Worm (Caenorhabditis elegans) whole organism, mixed stage, embryonic: ENCODE data around the gene gta-1.

ENCODE experiments used
- ceh-39 ChIP-seq: fragments of 150-350 bp; optimal IDR thresholded peaks from 2 replicates; lab custom pipeline; 2014; ENCODE audit warnings: missing biosample characterization, missing genetic modification characterization
- elt-1 ChIP-seq: sonication (generic microtip); optimal IDR thresholded peaks from 2 replicates; lab custom pipeline; 2017; ENCODE audit warnings: missing genetic modification characterization, mild to moderate bottlenecking, missing compliant biosample characterization, antibody characterized with exemption, moderate library complexity, borderline replicate concordance; ENCODE audit not compliant: insufficient read depth
- flh-1 ChIP-seq: fragments of 200-800 bp; sonication (Bioruptor generic); optimal IDR thresholded peaks from 2 replicates; lab custom pipeline; 2018; ENCODE audit warnings: mild to moderate bottlenecking, missing genetic modification characterization, moderate library complexity, missing compliant biosample characterization
- nhr-237 ChIP-seq: fragments of 150-350 bp; optimal IDR thresholded peaks from 2 replicates; lab custom pipeline; 2014; ENCODE audit warnings: missing biosample characterization, missing genetic modification characterization
- nhr-76 ChIP-seq: sonication (generic microtip); optimal IDR thresholded peaks from 2 replicates; lab custom pipeline; 2017; ENCODE audit warnings: missing biosample characterization, missing genetic modification characterization
- snpc-4 ChIP-seq: fragments of 150-350 bp; optimal IDR thresholded peaks from 2 replicates; lab custom pipeline; 2014; ENCODE audit warnings: missing biosample characterization, missing genetic modification characterization
- unc-120 ChIP-seq: sonication (generic microtip); optimal IDR thresholded peaks from 2 replicates; lab custom pipeline; 2017; ENCODE audit warnings: missing genetic modification characterization, missing compliant biosample characterization; ENCODE audit not compliant: poor library complexity, severe bottlenecking
- unc-62 ChIP-seq: fragments of 150-350 bp; optimal IDR thresholded peaks from 2 replicates; lab custom pipeline; 2014; ENCODE audit warnings: missing biosample characterization, missing genetic modification reagents, missing genetic modification characterization
- zip-8 ChIP-seq: fragments of 150-350 bp; optimal IDR thresholded peaks from 2 replicates; lab custom pipeline; 2014; ENCODE audit warnings: missing biosample characterization, missing genetic modification characterization
- ztf-11 ChIP-seq: fragments of 150-350 bp; optimal IDR thresholded peaks from 2 replicates; lab custom pipeline; 2014; ENCODE audit warnings: missing biosample characterization, missing genetic modification characterization

ce11 chrIV:10214811-10215210, 34.4 kb downstream of the gta-1 start, which contains the start of gene abt-1:
- TF ChIP-seq unc-120 (tag; lab: Kevin White, UChicago) (no peak), unc-62 (GFP tag; lab: Kevin White, UChicago) (no peak), ztf-11 (tag; lab: Kevin White, UChicago) (no peak), elt-1 (no peak), ceh-39 (tag; lab: Kevin White, UChicago) (no peak), flh-1 (GFP tag; lab: Kevin White, UChicago) (no peak), nhr-76 (tag; lab: Kevin White, UChicago) (no peak), nhr-237 (tag; lab: Kevin White, UChicago) (no peak), zip-8 (tag; lab: Kevin White, UChicago) (no peak), snpc-4 (no peak)
